ENCODE assay signal across 4 worm cellular contexts in genomic region chrV:14851972-14852371, ce11.
TF ChIP-seq lines count a peak whose summit lies in the region.

No protein-coding gene starts in this region.

TF ChIP-seq in whole organism, L1 larva, 84 proteins besides CTCF, POLR2A, EP300 and RAD21:
- TF ChIP-seq elt-2 (tag; optimal IDR thresholded peaks at IDR 0.05; lab: Kevin White, UChicago): peak; percentile 32
- peak in 1 of 2 experiments; percentile 19 for TF ChIP-seq lin-35 (GFP tag; optimal IDR thresholded peaks at IDR 0.05; lab: Kevin White, UChicago)
- TF ChIP-seq sox-4 (tag; optimal IDR thresholded peaks at IDR 0.05; lab: Kevin White, UChicago): no peak

TF ChIP-seq in whole organism, L3 larva, 47 proteins besides CTCF, POLR2A, EP300 and RAD21:
- TF ChIP-seq mdl-1 (tag; optimal IDR thresholded peaks at IDR 0.05; lab: Kevin White, UChicago): no peak
- TF ChIP-seq pqm-1 (tag; optimal IDR thresholded peaks at IDR 0.05; lab: Kevin White, UChicago): peak; percentile 7
- TF ChIP-seq ceh-28 (tag; optimal IDR thresholded peaks at IDR 0.05; lab: Kevin White, UChicago): no peak
- TF ChIP-seq elt-2 (tag; optimal IDR thresholded peaks at IDR 0.05; lab: Kevin White, UChicago): peak; percentile 34
- no peak for TF ChIP-seq egl-27 (tag; optimal IDR thresholded peaks at IDR 0.05; lab: Kevin White, UChicago)
- TF ChIP-seq ztf-11 (tag; optimal IDR thresholded peaks at IDR 0.05; lab: Kevin White, UChicago): no peak
- no peak for TF ChIP-seq hmg-11 (tag; optimal IDR thresholded peaks at IDR 0.05; lab: Kevin White, UChicago)
- TF ChIP-seq zag-1 (tag; optimal IDR thresholded peaks at IDR 0.05; lab: Kevin White, UChicago): no peak
- no peak for TF ChIP-seq mml-1 (tag; optimal IDR thresholded peaks at IDR 0.05; lab: Kevin White, UChicago)
- TF ChIP-seq elt-1 (tag; optimal IDR thresholded peaks at IDR 0.05; lab: Kevin White, UChicago): no peak
TF ChIP-seq in whole organism, L3 larva: peak in this region for 2.

TF ChIP-seq in whole organism, L4 larva, 104 proteins besides CTCF, POLR2A, EP300 and RAD21:
- TF ChIP-seq php-3 (GFP tag; IDR thresholded peaks at IDR 0.05; lab: Robert Waterston, UW) (peak; percentile 53; the same call in 1 of the 2 replicates), lin-15B (tag; optimal IDR thresholded peaks at IDR 0.05; lab: Kevin White, UChicago) (no peak), nhr-6 (tag; optimal IDR thresholded peaks at IDR 0.05; lab: Kevin White, UChicago) (no peak), zip-2 (tag; optimal IDR thresholded peaks at IDR 0.05; lab: Kevin White, UChicago) (no peak), spr-1 (tag; optimal IDR thresholded peaks at IDR 0.05; lab: Kevin White, UChicago) (no peak), Y75B8A.6 (GFP tag; IDR thresholded peaks at IDR 0.05; lab: Robert Waterston, UW) (no peak), dmd-6 (GFP tag; IDR thresholded peaks at IDR 0.05; lab: Robert Waterston, UW) (no peak), ZK337.2 (GFP tag; IDR thresholded peaks at IDR 0.05; lab: Robert Waterston, UW) (no peak), tra-1 (GFP tag; IDR thresholded peaks at IDR 0.05; lab: Robert Waterston, UW) (no peak), gei-8 (GFP tag; optimal IDR thresholded peaks at IDR 0.05; lab: Kevin White, UChicago) (no peak), ztf-11 (tag; optimal IDR thresholded peaks at IDR 0.05; lab: Kevin White, UChicago) (no peak), tag-97 (GFP tag; IDR thresholded peaks at IDR 0.05; lab: Robert Waterston, UW) (no peak), pqm-1 (tag; optimal IDR thresholded peaks at IDR 0.05; lab: Kevin White, UChicago) (no peak), dve-1 (tag; optimal IDR thresholded peaks at IDR 0.05; lab: Kevin White, UChicago; ENCODE audit: insufficient read depth) (peak; percentile 70), daf-19 (GFP tag; conservative IDR thresholded peaks at IDR 0.05; lab: Robert Waterston, UW) (no peak), attf-4 (tag; optimal IDR thresholded peaks at IDR 0.05; lab: Kevin White, UChicago) (no peak), nhr-28 (tag; optimal IDR thresholded peaks at IDR 0.05; lab: Kevin White, UChicago) (no peak), daf-16 (GFP tag; optimal IDR thresholded peaks at IDR 0.05; lab: Kevin White, UChicago) (no peak), daf-16 (tag; optimal IDR thresholded peaks at IDR 0.05; lab: Kevin White, UChicago) (peak; percentile 54), hlh-11 (tag; optimal IDR thresholded peaks at IDR 0.05; lab: Kevin White, UChicago) (no peak), ceh-82 (tag; optimal IDR thresholded peaks at IDR 0.05; lab: Kevin White, UChicago) (no peak), zfp-3 (GFP tag; conservative IDR thresholded peaks at IDR 0.05; lab: Robert Waterston, UW) (no peak), rbr-2 (tag; optimal IDR thresholded peaks at IDR 0.05; lab: Kevin White, UChicago) (no peak), nhr-111 (GFP tag; optimal IDR thresholded peaks at IDR 0.05; lab: Kevin White, UChicago) (no peak), snpc-1.2 (GFP tag; IDR thresholded peaks at IDR 0.05; lab: Robert Waterston, UW) (no peak), lin-29 (GFP tag; IDR thresholded peaks at IDR 0.05; lab: Robert Waterston, UW) (no peak)

TF ChIP-seq in whole organism, late embryonic, 69 proteins besides CTCF, POLR2A, EP300 and RAD21:
- TF ChIP-seq pha-2 (tag; optimal IDR thresholded peaks at IDR 0.05; lab: Kevin White, UChicago) (no peak), elt-2 (tag; optimal IDR thresholded peaks at IDR 0.05; lab: Kevin White, UChicago) (peak; percentile 15), rnt-1 (tag; optimal IDR thresholded peaks at IDR 0.05; lab: Kevin White, UChicago) (no peak)
TF ChIP-seq in whole organism, late embryonic: peak in this region for 1.
